Worm (Caenorhabditis elegans) whole organism, midembryonic: ENCODE results near the gene C49A9.1.

Experiments
- T22C8.4 ChIP-seq: fragments of 200-800 bp; sonication (Bioruptor generic); IDR thresholded peaks from 2 replicates; pipeline ENCODE4 v1.3.6; 2022; ENCODE audit warnings: missing genetic modification characterization, missing compliant biosample characterization
- cog-1 ChIP-seq: sonication (generic microtip); optimal IDR thresholded peaks from 2 replicates; lab custom pipeline; 2016; ENCODE audit warnings: missing genetic modification characterization, missing compliant biosample characterization
- flt-1 ChIP-seq: fragments of 200-800 bp; sonication (Bioruptor generic); IDR thresholded peaks from 2 replicates; pipeline ENCODE4 v1.3.6; 2022; ENCODE audit warnings: missing genetic modification characterization, missing compliant biosample characterization
- klf-2 ChIP-seq: fragments of 200-800 bp; sonication (Bioruptor generic); conservative IDR thresholded peaks from 2 replicates; pipeline ENCODE4 v1.3.6; 2022; ENCODE audit warnings: missing genetic modification reagents, missing genetic modification characterization, missing compliant biosample characterization
- med-1 ChIP-seq: sonication (generic microtip); optimal IDR thresholded peaks from 2 replicates; lab custom pipeline; 2017; ENCODE audit warnings: missing genetic modification characterization, mild to moderate bottlenecking, missing compliant biosample characterization, antibody characterized with exemption, missing genetic modification reagents; ENCODE audit not compliant: insufficient read depth
- ref-1 ChIP-seq: fragments of 200-800 bp; sonication (Bioruptor generic); conservative IDR thresholded peaks from 2 replicates; pipeline ENCODE4 v1.3.6; 2022; ENCODE audit warnings: missing genetic modification reagents, missing genetic modification characterization, missing compliant biosample characterization
- tab-1 ChIP-seq: fragments of 200-800 bp; sonication (Bioruptor generic); IDR thresholded peaks from 2 replicates; pipeline ENCODE4 v1.3.6; 2022; ENCODE audit warnings: missing genetic modification characterization, missing compliant biosample characterization
- ztf-23 ChIP-seq: fragments of 200-800 bp; sonication (Bioruptor generic); IDR thresholded peaks from 2 replicates; pipeline ENCODE4 v1.3.6; 2022; ENCODE audit warnings: missing genetic modification reagents, missing genetic modification characterization, missing compliant biosample characterization
- ztf-29 ChIP-seq: fragments of 200-800 bp; sonication (Bioruptor generic); IDR thresholded peaks from 2 replicates; pipeline ENCODE4 v1.3.6; 2022; ENCODE audit warnings: missing genetic modification reagents, missing genetic modification characterization, missing compliant biosample characterization

Gene C49A9.1

ce11 chrIV:6213403-6213802 is 14.6 kb upstream of the C49A9.1 start, which contains the start of gene C49A9.5:
Gene C49A9.5, plus strand, starts transcription at chrIV:6213673.
- no peak for TF ChIP-seq tab-1 (GFP tag; lab: Robert Waterston, UW)
- TF ChIP-seq ztf-23: no peak
- TF ChIP-seq ref-1: no peak
- TF ChIP-seq ztf-29: no peak
- no peak for TF ChIP-seq klf-2
- no peak for TF ChIP-seq med-1 (GFP tag; lab: Kevin White, UChicago)
- no peak for TF ChIP-seq T22C8.4 (GFP tag; lab: Robert Waterston, UW)
- no peak for TF ChIP-seq cog-1

ce11 chrIV:6217066-6217465 is 10.9 kb upstream of the C49A9.1 start, which contains the start of gene C49A9.9:
Gene C49A9.9, plus strand, starts transcription at chrIV:6217372.
- TF ChIP-seq med-1 (GFP tag; lab: Kevin White, UChicago) (no peak), tab-1 (GFP tag; lab: Robert Waterston, UW) (no peak), T22C8.4 (GFP tag; lab: Robert Waterston, UW) (no peak), ztf-23 (no peak), ref-1 (no peak), cog-1 (no peak), ztf-29 (no peak)

ce11 chrIV:6217503-6217902 is 10.5 kb upstream of the C49A9.1 start:
- TF ChIP-seq cog-1 (no peak), ztf-29 (no peak), ztf-23 (no peak), flt-1 (no peak), klf-2 (no peak), T22C8.4 (GFP tag; lab: Robert Waterston, UW) (no peak)

ce11 chrIV:6219429-6219828 is 8.6 kb upstream of the C49A9.1 start, which contains the start of gene C49A9.4:
Gene C49A9.4, plus strand, starts transcription at chrIV:6219693.
- TF ChIP-seq tab-1 (GFP tag; lab: Robert Waterston, UW) (no peak), ref-1 (no peak), ztf-23 (no peak), med-1 (GFP tag; lab: Kevin White, UChicago) (no peak), klf-2 (no peak), cog-1 (no peak), flt-1 (no peak), ztf-29 (no peak), T22C8.4 (GFP tag; lab: Robert Waterston, UW) (no peak)

- no peak for TF ChIP-seq ref-1
Measured at ce11 chrIV:6221878-6222277, 6.1 kb upstream of the C49A9.1 start, which contains the start of gene C49A9.3. Gene C49A9.3, plus strand, starts transcription at chrIV:6222089.

- TF ChIP-seq ref-1 (no peak), T22C8.4 (GFP tag; lab: Robert Waterston, UW) (no peak), flt-1 (no peak), tab-1 (GFP tag; lab: Robert Waterston, UW) (no peak), cog-1 (no peak), ztf-29 (no peak), ztf-23 (no peak), med-1 (GFP tag; lab: Kevin White, UChicago) (no peak), klf-2 (no peak)
Measured at ce11 chrIV:6225143-6225542, 2.8 kb upstream of the C49A9.1 start, which contains the start of gene C49A9.2. Gene C49A9.2, plus strand, starts transcription at chrIV:6225443.

ce11 chrIV:6230560-6231073 is 2.6 kb downstream of the C49A9.1 start, which contains the start of gene F58F9.4:
Gene F58F9.4, plus strand, starts transcription at chrIV:6231023.
- TF ChIP-seq cog-1 (no peak), tab-1 (GFP tag; lab: Robert Waterston, UW) (no peak), ztf-23 (no peak), med-1 (GFP tag; lab: Kevin White, UChicago) (no peak), klf-2 (no peak), ref-1 (no peak), flt-1 (no peak), T22C8.4 (GFP tag; lab: Robert Waterston, UW) (no peak), ztf-29 (no peak)

ce11 chrIV:6232769-6233290 is 4.8 kb downstream of the C49A9.1 start, which contains the start of gene F58F9.3:
Gene F58F9.3, plus strand, starts transcription at chrIV:6233240.
- TF ChIP-seq flt-1 (no peak), ztf-29 (no peak), med-1 (GFP tag; lab: Kevin White, UChicago) (no peak), klf-2 (no peak)

ce11 chrIV:6237508-6238227 is 9.7 kb downstream of the C49A9.1 start, which contains the start of the genes F58F9.6 and F58F9.8:
Gene F58F9.6, minus strand, starts transcription at chrIV:6237608.
Gene F58F9.8, plus strand, starts transcription at chrIV:6238177.
- TF ChIP-seq cog-1: no peak
- no peak for TF ChIP-seq ztf-23
- no peak for TF ChIP-seq tab-1 (GFP tag; lab: Robert Waterston, UW)
- TF ChIP-seq klf-2: no peak
- TF ChIP-seq ztf-29: no peak
- no peak for TF ChIP-seq med-1 (GFP tag; lab: Kevin White, UChicago)
- TF ChIP-seq flt-1: no peak
- TF ChIP-seq ref-1: no peak
- TF ChIP-seq T22C8.4 (GFP tag; lab: Robert Waterston, UW): no peak

ce11 chrIV:6239993-6240392 is 12.0 kb downstream of the C49A9.1 start, which contains the start of gene F58F9.9:
Gene F58F9.9, plus strand, starts transcription at chrIV:6240293.
- no peak for TF ChIP-seq klf-2
- TF ChIP-seq cog-1: no peak
- no peak for TF ChIP-seq ztf-23
- TF ChIP-seq med-1 (GFP tag; lab: Kevin White, UChicago): no peak
- no peak for TF ChIP-seq tab-1 (GFP tag; lab: Robert Waterston, UW)
- TF ChIP-seq ref-1: no peak
- no peak for TF ChIP-seq flt-1
- no peak for TF ChIP-seq ztf-29

ce11 chrIV:6248486-6248885 is 20.5 kb downstream of the C49A9.1 start, which contains the start of gene acox-3:
Gene acox-3, minus strand, starts transcription at chrIV:6248492.
- TF ChIP-seq ztf-23 (no peak), cog-1 (no peak), med-1 (GFP tag; lab: Kevin White, UChicago) (no peak), ref-1 (no peak), flt-1 (no peak), klf-2 (no peak), T22C8.4 (GFP tag; lab: Robert Waterston, UW) (no peak), ztf-29 (no peak), tab-1 (GFP tag; lab: Robert Waterston, UW) (no peak)
